Fruit fly (Drosophila melanogaster): ENCODE results near the gene CG17361.

dm6 chr3L:13991314-13991713 lies 5.7 kb upstream of the CG17361 start:
- TF ChIP-seq psq (GFP tag; optimal IDR thresholded peaks at IDR 0.05) (no peak), Myc (optimal IDR thresholded peaks at IDR 0.05) (no peak), Hr78 (GFP tag; optimal IDR thresholded peaks at IDR 0.05) (no peak), lola (GFP tag; optimal IDR thresholded peaks at IDR 0.05) (no peak), h (GFP tag; optimal IDR thresholded peaks at IDR 0.05) (no peak), sv (GFP tag; optimal IDR thresholded peaks at IDR 0.05) (no peak), foxo (GFP tag; optimal IDR thresholded peaks at IDR 0.05) (no peak), Dfd (GFP tag; optimal IDR thresholded peaks at IDR 0.05) (no peak), Hr83 (GFP tag; optimal IDR thresholded peaks at IDR 0.05; ENCODE audit: poor library complexity, severe bottlenecking) (no peak), pan (optimal IDR thresholded peaks at IDR 0.05) (no peak), br (GFP tag; optimal IDR thresholded peaks at IDR 0.05) (no peak), ey (GFP tag; optimal IDR thresholded peaks at IDR 0.05) (no peak)

Data from whole organism, wandering third instar larva.